Worm (Caenorhabditis elegans) whole organism, late embryonic: ENCODE data around the gene Y40H7A.4.
"Not testable (repeated sequence)": the region's sequence is repeated elsewhere in the genome, so short reads cannot be mapped to it uniquely, and the experiment has no call there.

Source experiments
- C38D4.7 ChIP-seq: fragments of 200-800 bp; sonication (Bioruptor generic); optimal IDR thresholded peaks from 2 replicates; lab custom pipeline; 2018; ENCODE audit warnings: mild to moderate bottlenecking, missing genetic modification characterization, moderate library complexity, missing compliant biosample characterization
- F13H6.1 ChIP-seq: sonication (generic microtip); optimal IDR thresholded peaks from 2 replicates; lab custom pipeline; 2016; ENCODE audit warnings: missing genetic modification characterization, missing compliant biosample characterization
- K02D7.2 ChIP-seq: sonication (generic microtip); optimal IDR thresholded peaks from 2 replicates; lab custom pipeline; 2017; ENCODE audit warnings: mild to moderate bottlenecking, missing genetic modification characterization, missing compliant biosample characterization
- T23F11.4 ChIP-seq: fragments of 200-800 bp; sonication (Bioruptor generic); optimal IDR thresholded peaks from 2 replicates; lab custom pipeline; 2018; ENCODE audit warnings: mild to moderate bottlenecking, missing genetic modification characterization, missing compliant biosample characterization
- Y22D7AL.16 ChIP-seq: sonication (generic microtip); optimal IDR thresholded peaks from 2 replicates; lab custom pipeline; 2016; ENCODE audit warnings: missing genetic modification characterization, missing compliant biosample characterization
- ahr-1 ChIP-seq: sonication (generic microtip); optimal IDR thresholded peaks from 2 replicates; lab custom pipeline; 2016; ENCODE audit warnings: missing genetic modification characterization, missing compliant biosample characterization
- ceh-19 ChIP-seq: fragments of 200-800 bp; sonication (Bioruptor generic); optimal IDR thresholded peaks from 2 replicates; lab custom pipeline; 2018; ENCODE audit warnings: mild to moderate bottlenecking, missing genetic modification characterization, missing compliant biosample characterization
- ceh-22 ChIP-seq: sonication (generic microtip); optimal IDR thresholded peaks from 2 replicates; lab custom pipeline; 2017; ENCODE audit warnings: missing biosample characterization, missing genetic modification characterization
- ceh-24 ChIP-seq: sonication (generic microtip); optimal IDR thresholded peaks from 2 replicates; lab custom pipeline; 2016; ENCODE audit warnings: mild to moderate bottlenecking, missing genetic modification characterization, missing compliant biosample characterization
- ceh-34 ChIP-seq: sonication (generic microtip); optimal IDR thresholded peaks from 2 replicates; lab custom pipeline; 2016; ENCODE audit warnings: mild to moderate bottlenecking, missing genetic modification characterization, missing compliant biosample characterization
- ceh-48 ChIP-seq: sonication (generic microtip); optimal IDR thresholded peaks from 2 replicates; lab custom pipeline; 2016; ENCODE audit warnings: missing genetic modification characterization, inconsistent platforms, missing compliant biosample characterization
- ceh-6 ChIP-seq: fragments of 200-800 bp; sonication (Bioruptor generic); optimal IDR thresholded peaks from 2 replicates; lab custom pipeline; 2018; ENCODE audit warnings: mild to moderate bottlenecking, missing genetic modification characterization, missing compliant biosample characterization
- ceh-9 ChIP-seq: sonication (generic microtip); optimal IDR thresholded peaks from 2 replicates; lab custom pipeline; 2016; ENCODE audit warnings: mild to moderate bottlenecking, missing genetic modification characterization, inconsistent platforms, missing compliant biosample characterization
- elt-2 ChIP-seq: sonication (generic microtip); optimal IDR thresholded peaks from 2 replicates; lab custom pipeline; 2016; ENCODE audit warnings: missing genetic modification reagents, missing genetic modification characterization, missing compliant biosample characterization
- elt-4 ChIP-seq: sonication (generic microtip); optimal IDR thresholded peaks from 2 replicates; lab custom pipeline; 2016; ENCODE audit warnings: missing genetic modification characterization, missing compliant biosample characterization
- fax-1 ChIP-seq: sonication (generic microtip); optimal IDR thresholded peaks from 2 replicates; lab custom pipeline; 2016; ENCODE audit warnings: missing genotype, missing genetic modification characterization, missing compliant biosample characterization
- fkh-6 ChIP-seq: sonication (generic microtip); optimal IDR thresholded peaks from 2 replicates; lab custom pipeline; 2016; ENCODE audit warnings: missing genetic modification characterization, missing compliant biosample characterization
- gmeb-2 ChIP-seq: sonication (generic microtip); optimal IDR thresholded peaks from 2 replicates; lab custom pipeline; 2016; ENCODE audit warnings: missing genetic modification characterization, inconsistent platforms, missing compliant biosample characterization
- hlh-8 ChIP-seq: sonication (generic microtip); optimal IDR thresholded peaks from 2 replicates; lab custom pipeline; 2016; ENCODE audit warnings: missing genotype, missing genetic modification characterization, missing compliant biosample characterization
- lim-6 ChIP-seq: sonication (generic microtip); optimal IDR thresholded peaks from 2 replicates; lab custom pipeline; 2016; ENCODE audit warnings: missing genetic modification characterization, missing compliant biosample characterization
- lin-11 ChIP-seq: fragments of 200-800 bp; sonication (Bioruptor generic); optimal IDR thresholded peaks from 2 replicates; lab custom pipeline; 2018; ENCODE audit warnings: mild to moderate bottlenecking, missing genetic modification characterization, missing compliant biosample characterization
- madf-2 ChIP-seq: sonication (generic microtip); optimal IDR thresholded peaks from 2 replicates; lab custom pipeline; 2017; ENCODE audit warnings: missing genetic modification characterization, missing compliant biosample characterization
- mec-3 ChIP-seq: sonication (generic microtip); optimal IDR thresholded peaks from 2 replicates; lab custom pipeline; 2016; ENCODE audit warnings: borderline replicate concordance, missing genetic modification characterization, missing compliant biosample characterization
- nhr-232 ChIP-seq: sonication (generic microtip); optimal IDR thresholded peaks from 2 replicates; lab custom pipeline; 2016; ENCODE audit warnings: missing genetic modification characterization, missing compliant biosample characterization
- npax-4 ChIP-seq: sonication (generic microtip); optimal IDR thresholded peaks from 2 replicates; lab custom pipeline; 2016; ENCODE audit warnings: missing genetic modification characterization, missing compliant biosample characterization
- odd-2 ChIP-seq: sonication (generic microtip); optimal IDR thresholded peaks from 2 replicates; lab custom pipeline; 2017; ENCODE audit warnings: antibody characterized with exemption, mild to moderate bottlenecking, missing genetic modification characterization, missing compliant biosample characterization
- pat-9 ChIP-seq: fragments of 200-800 bp; sonication (Bioruptor generic); optimal IDR thresholded peaks from 2 replicates; lab custom pipeline; 2018; ENCODE audit warnings: mild to moderate bottlenecking, missing genetic modification characterization, moderate library complexity, missing compliant biosample characterization
- pha-2 ChIP-seq: sonication (generic microtip); optimal IDR thresholded peaks from 2 replicates; lab custom pipeline; 2017; ENCODE audit warnings: mild to moderate bottlenecking, missing genetic modification characterization, missing compliant biosample characterization
- pha-4 ChIP-seq: fragments of 150-350 bp; optimal IDR thresholded peaks from 2 replicates; lab custom pipeline; 2018; ENCODE audit warnings: missing biosample characterization, missing genetic modification reagents, missing genetic modification characterization
- sdc-2 ChIP-seq: sonication (generic microtip); optimal IDR thresholded peaks from 2 replicates; lab custom pipeline; 2016; ENCODE audit warnings: missing genotype, missing genetic modification characterization, missing compliant biosample characterization
- syd-9 ChIP-seq: sonication (generic microtip); optimal IDR thresholded peaks from 2 replicates; lab custom pipeline; 2016; ENCODE audit warnings: mild to moderate bottlenecking, missing genetic modification characterization, moderate library complexity, missing compliant biosample characterization
- tbx-2 ChIP-seq: sonication (generic microtip); optimal IDR thresholded peaks from 2 replicates; lab custom pipeline; 2016; ENCODE audit warnings: missing genetic modification characterization, missing compliant biosample characterization
- tbx-7 ChIP-seq: sonication (generic microtip); optimal IDR thresholded peaks from 2 replicates; lab custom pipeline; 2016; ENCODE audit warnings: missing genotype, missing genetic modification characterization, missing compliant biosample characterization
- unc-3 ChIP-seq, 2 experiments: fragments of 200-800 bp in 1 of 2; sonication (Bioruptor generic) in 1 of 2; sonication (generic microtip) in 1 of 2; conservative IDR thresholded peaks in 1 of 2; optimal IDR thresholded peaks in 1 of 2; 2 replicates each; pipeline versions ENCODE4 v1.3.6 to Lab custom; 2016 to 2022; ENCODE audit warnings: missing compliant biosample characterization in 2 of 2, missing genetic modification characterization in 2 of 2, missing genetic modification reagents in 1 of 2
- unc-42 ChIP-seq: sonication (generic microtip); optimal IDR thresholded peaks from 2 replicates; lab custom pipeline; 2016; ENCODE audit warnings: missing genotype, missing genetic modification characterization, missing compliant biosample characterization
- unc-55 ChIP-seq: sonication (generic microtip); optimal IDR thresholded peaks from 2 replicates; lab custom pipeline; 2017; ENCODE audit warnings: missing biosample characterization, missing genetic modification reagents, missing genetic modification characterization
- ztf-16 ChIP-seq: sonication (generic microtip); optimal IDR thresholded peaks from 2 replicates; lab custom pipeline; 2017; ENCODE audit warnings: missing genetic modification characterization, missing compliant biosample characterization

The Y40H7A.4 gene

DNA sequence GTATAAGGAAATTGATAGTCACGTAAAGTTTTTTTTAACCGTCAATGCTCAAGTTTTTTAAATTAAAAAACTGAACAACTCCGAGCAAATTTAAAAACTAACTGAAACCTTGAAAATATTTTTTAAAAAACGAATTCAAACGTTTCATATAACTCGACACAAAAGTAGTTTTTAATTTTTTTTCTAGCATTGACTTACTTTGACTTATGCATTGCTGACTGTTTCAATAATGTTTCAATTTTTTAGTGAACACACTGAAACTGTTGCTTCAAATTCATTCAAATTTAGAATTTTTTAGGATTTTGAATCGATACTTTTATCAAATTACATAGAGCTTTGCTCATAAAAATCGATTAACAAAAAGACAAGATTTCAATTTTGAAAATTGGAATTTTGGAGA lies 35.1 kb upstream of the Y40H7A.4 start:
- TF ChIP-seq ceh-9 (tag; lab: Kevin White, UChicago) (no peak), hlh-8 (tag; lab: Kevin White, UChicago) (no peak), elt-2 (no peak), ceh-19 (GFP tag; lab: Kevin White, UChicago) (no peak), Y22D7AL.16 (tag; lab: Kevin White, UChicago) (no peak), elt-4 (tag; lab: Kevin White, UChicago) (no peak), ceh-22 (tag; lab: Kevin White, UChicago) (no peak), nhr-232 (tag; lab: Kevin White, UChicago) (no peak), mec-3 (tag; lab: Kevin White, UChicago) (no peak)
- TF ChIP-seq, all 69 proteins: peak for 0

DNA sequence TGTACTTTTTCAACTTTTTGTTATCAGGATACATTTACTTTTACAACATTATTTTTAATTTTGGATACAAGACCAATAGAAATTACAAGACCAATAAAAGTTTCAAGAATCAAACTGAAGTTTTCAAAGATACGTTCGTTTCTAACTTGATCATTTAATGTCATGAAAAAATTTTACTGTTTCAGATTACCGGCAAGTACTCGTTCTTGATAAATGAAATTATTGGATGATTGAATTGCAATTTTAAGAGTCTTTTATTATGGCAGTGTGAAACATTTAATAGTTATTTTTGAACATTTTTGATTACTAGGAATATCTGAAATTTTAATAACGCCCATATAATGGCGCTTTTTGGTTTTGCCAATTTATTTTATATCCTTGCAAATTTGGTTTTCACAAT lies 31.3 kb upstream of the Y40H7A.4 start:
- TF ChIP-seq F13H6.1 (tag; lab: Kevin White, UChicago): no peak
- no peak for TF ChIP-seq K02D7.2 (tag; lab: Kevin White, UChicago)
- TF ChIP-seq pha-2 (tag; lab: Kevin White, UChicago): no peak

ce11 chrIV:15202923-15203322 lies 27.6 kb upstream of the Y40H7A.4 start, which contains the start of gene sra-30:
Gene sra-30, minus strand, starts transcription at chrIV:15203023.
- TF ChIP-seq gmeb-2 (tag; lab: Kevin White, UChicago) (no peak), madf-2 (tag; lab: Kevin White, UChicago) (no peak), lin-11 (tag; lab: Kevin White, UChicago) (no peak), pha-2 (tag; lab: Kevin White, UChicago) (no peak), pat-9 (tag; lab: Kevin White, UChicago) (no peak), ahr-1 (tag; lab: Kevin White, UChicago) (no peak), ceh-48 (tag; lab: Kevin White, UChicago) (no peak), sdc-2 (tag; lab: Kevin White, UChicago) (no peak), pha-4 (tag; lab: Kevin White, UChicago) (no peak), T23F11.4 (GFP tag; lab: Kevin White, UChicago) (no peak), syd-9 (tag; lab: Kevin White, UChicago) (no peak), elt-4 (tag; lab: Kevin White, UChicago) (no peak), fax-1 (tag; lab: Kevin White, UChicago) (no peak), lim-6 (tag; lab: Kevin White, UChicago) (no peak), tbx-7 (tag; lab: Kevin White, UChicago) (no peak), ceh-24 (tag; lab: Kevin White, UChicago) (no peak), ztf-16 (no peak)
- TF ChIP-seq, all 69 proteins: peak for 0

ce11 chrIV:15189450-15189849 lies 14.1 kb upstream of the Y40H7A.4 start:
- TF ChIP-seq unc-3 (GFP tag; conservative IDR thresholded peaks at IDR 0.05; lab: Robert Waterston, UW): peak; percentile 62
- TF ChIP-seq unc-3 (tag; optimal IDR thresholded peaks at IDR 0.05; lab: Kevin White, UChicago): not testable (repeated sequence)

- no peak for TF ChIP-seq fkh-6 (tag; lab: Kevin White, UChicago)
- TF ChIP-seq unc-3 (GFP tag; conservative IDR thresholded peaks at IDR 0.05; lab: Robert Waterston, UW): no peak
- TF ChIP-seq unc-3 (tag; optimal IDR thresholded peaks at IDR 0.05; lab: Kevin White, UChicago): no peak
- TF ChIP-seq unc-55 (GFP tag; lab: Kevin White, UChicago): no peak
- TF ChIP-seq Y22D7AL.16 (tag; lab: Kevin White, UChicago): no peak
These were observed 12.3 kb upstream of the Y40H7A.4 start for ce11 chrIV:15187517-15188181.

ce11 chrIV:15179615-15180014 lies 4.3 kb upstream of the Y40H7A.4 start, which contains the start of gene srd-23:
Gene srd-23, plus strand, starts transcription at chrIV:15179915.
- TF ChIP-seq ceh-34 (tag; lab: Kevin White, UChicago) (no peak), C38D4.7 (GFP tag; lab: Kevin White, UChicago) (no peak), odd-2 (tag; lab: Kevin White, UChicago) (no peak), ceh-6 (GFP tag; lab: Kevin White, UChicago) (no peak), unc-42 (tag; lab: Kevin White, UChicago) (no peak), gmeb-2 (tag; lab: Kevin White, UChicago) (no peak), tbx-2 (tag; lab: Kevin White, UChicago) (no peak), lim-6 (tag; lab: Kevin White, UChicago) (no peak), npax-4 (tag; lab: Kevin White, UChicago) (no peak)
